Worm (Caenorhabditis elegans) whole organism, late embryonic: ENCODE results near the gene ZC477.3.

ENCODE experiments used
- C08G9.2 ChIP-seq: sonication (generic microtip); optimal IDR thresholded peaks from 2 replicates; lab custom pipeline; 2016; ENCODE audit warnings: mild to moderate bottlenecking, missing genetic modification characterization, moderate library complexity, missing compliant biosample characterization
- C38D4.7 ChIP-seq: fragments of 200-800 bp; sonication (Bioruptor generic); optimal IDR thresholded peaks from 2 replicates; lab custom pipeline; 2018; ENCODE audit warnings: mild to moderate bottlenecking, missing genetic modification characterization, moderate library complexity, missing compliant biosample characterization
- F13H6.1 ChIP-seq: sonication (generic microtip); optimal IDR thresholded peaks from 2 replicates; lab custom pipeline; 2016; ENCODE audit warnings: missing genetic modification characterization, missing compliant biosample characterization
- ahr-1 ChIP-seq: sonication (generic microtip); optimal IDR thresholded peaks from 2 replicates; lab custom pipeline; 2016; ENCODE audit warnings: missing genetic modification characterization, missing compliant biosample characterization
- ceh-19 ChIP-seq: fragments of 200-800 bp; sonication (Bioruptor generic); optimal IDR thresholded peaks from 2 replicates; lab custom pipeline; 2018; ENCODE audit warnings: mild to moderate bottlenecking, missing genetic modification characterization, missing compliant biosample characterization
- ceh-22 ChIP-seq: sonication (generic microtip); optimal IDR thresholded peaks from 2 replicates; lab custom pipeline; 2017; ENCODE audit warnings: missing biosample characterization, missing genetic modification characterization
- ceh-24 ChIP-seq: sonication (generic microtip); optimal IDR thresholded peaks from 2 replicates; lab custom pipeline; 2016; ENCODE audit warnings: mild to moderate bottlenecking, missing genetic modification characterization, missing compliant biosample characterization
- ceh-31 ChIP-seq: sonication (generic microtip); optimal IDR thresholded peaks from 2 replicates; lab custom pipeline; 2016; ENCODE audit warnings: missing genetic modification characterization, missing compliant biosample characterization
- fkh-10 ChIP-seq: fragments of 150-350 bp; optimal IDR thresholded peaks from 2 replicates; lab custom pipeline; 2014; ENCODE audit warnings: missing biosample characterization, missing genetic modification reagents, missing genetic modification characterization
- gmeb-2 ChIP-seq: sonication (generic microtip); optimal IDR thresholded peaks from 2 replicates; lab custom pipeline; 2016; ENCODE audit warnings: missing genetic modification characterization, inconsistent platforms, missing compliant biosample characterization
- hlh-15 ChIP-seq: sonication (generic microtip); optimal IDR thresholded peaks from 2 replicates; lab custom pipeline; 2016; ENCODE audit warnings: missing genetic modification characterization, missing compliant biosample characterization
- hlh-30 ChIP-seq: sonication (generic microtip); optimal IDR thresholded peaks from 2 replicates; lab custom pipeline; 2017; ENCODE audit warnings: antibody characterized with exemption, missing genetic modification characterization, missing compliant biosample characterization; ENCODE audit not compliant: insufficient read depth
- lim-6 ChIP-seq: sonication (generic microtip); optimal IDR thresholded peaks from 2 replicates; lab custom pipeline; 2016; ENCODE audit warnings: missing genetic modification characterization, missing compliant biosample characterization
- lin-11 ChIP-seq: fragments of 200-800 bp; sonication (Bioruptor generic); optimal IDR thresholded peaks from 2 replicates; lab custom pipeline; 2018; ENCODE audit warnings: mild to moderate bottlenecking, missing genetic modification characterization, missing compliant biosample characterization
- madf-2 ChIP-seq: sonication (generic microtip); optimal IDR thresholded peaks from 2 replicates; lab custom pipeline; 2017; ENCODE audit warnings: missing genetic modification characterization, missing compliant biosample characterization
- mec-3 ChIP-seq: sonication (generic microtip); optimal IDR thresholded peaks from 2 replicates; lab custom pipeline; 2016; ENCODE audit warnings: borderline replicate concordance, missing genetic modification characterization, missing compliant biosample characterization
- nfya-1 ChIP-seq: sonication (generic microtip); optimal IDR thresholded peaks from 2 replicates; lab custom pipeline; 2017; ENCODE audit warnings: missing genetic modification characterization, mild to moderate bottlenecking, missing compliant biosample characterization, antibody characterized with exemption, moderate library complexity
- odd-2 ChIP-seq: sonication (generic microtip); optimal IDR thresholded peaks from 2 replicates; lab custom pipeline; 2017; ENCODE audit warnings: antibody characterized with exemption, mild to moderate bottlenecking, missing genetic modification characterization, missing compliant biosample characterization
- pha-2 ChIP-seq: sonication (generic microtip); optimal IDR thresholded peaks from 2 replicates; lab custom pipeline; 2017; ENCODE audit warnings: mild to moderate bottlenecking, missing genetic modification characterization, missing compliant biosample characterization
- pqm-1 ChIP-seq: sonication (generic microtip); optimal IDR thresholded peaks from 2 replicates; lab custom pipeline; 2016; ENCODE audit warnings: missing genetic modification characterization, missing compliant biosample characterization
- pros-1 ChIP-seq: fragments of 150-350 bp; optimal IDR thresholded peaks from 2 replicates; lab custom pipeline; 2014; ENCODE audit warnings: missing biosample characterization, missing genetic modification reagents, missing genetic modification characterization
- ref-2 ChIP-seq: sonication (generic microtip); optimal IDR thresholded peaks from 2 replicates; lab custom pipeline; 2016; ENCODE audit warnings: missing genetic modification characterization, missing compliant biosample characterization
- sdc-2 ChIP-seq: sonication (generic microtip); optimal IDR thresholded peaks from 2 replicates; lab custom pipeline; 2016; ENCODE audit warnings: missing genotype, missing genetic modification characterization, missing compliant biosample characterization
- sox-4 ChIP-seq: sonication (generic microtip); optimal IDR thresholded peaks from 2 replicates; lab custom pipeline; 2017; ENCODE audit warnings: mild to moderate bottlenecking, missing genetic modification characterization, inconsistent platforms, missing compliant biosample characterization
- ttx-3 ChIP-seq: sonication (generic microtip); optimal IDR thresholded peaks from 2 replicates; lab custom pipeline; 2016; ENCODE audit warnings: missing genetic modification reagents, missing genetic modification characterization, missing compliant biosample characterization
- unc-3 ChIP-seq, 2 experiments: fragments of 200-800 bp in 1 of 2; sonication (Bioruptor generic) in 1 of 2; sonication (generic microtip) in 1 of 2; conservative IDR thresholded peaks in 1 of 2; optimal IDR thresholded peaks in 1 of 2; 2 replicates each; pipeline versions ENCODE4 v1.3.6 to Lab custom; 2016 to 2022; ENCODE audit warnings: missing compliant biosample characterization in 2 of 2, missing genetic modification characterization in 2 of 2, missing genetic modification reagents in 1 of 2
- unc-86 ChIP-seq: sonication (generic microtip); optimal IDR thresholded peaks from 2 replicates; lab custom pipeline; 2016; ENCODE audit warnings: missing genetic modification characterization, missing compliant biosample characterization
- ztf-16 ChIP-seq: sonication (generic microtip); optimal IDR thresholded peaks from 2 replicates; lab custom pipeline; 2017; ENCODE audit warnings: missing genetic modification characterization, missing compliant biosample characterization

ZC477.3 gene

DNA sequence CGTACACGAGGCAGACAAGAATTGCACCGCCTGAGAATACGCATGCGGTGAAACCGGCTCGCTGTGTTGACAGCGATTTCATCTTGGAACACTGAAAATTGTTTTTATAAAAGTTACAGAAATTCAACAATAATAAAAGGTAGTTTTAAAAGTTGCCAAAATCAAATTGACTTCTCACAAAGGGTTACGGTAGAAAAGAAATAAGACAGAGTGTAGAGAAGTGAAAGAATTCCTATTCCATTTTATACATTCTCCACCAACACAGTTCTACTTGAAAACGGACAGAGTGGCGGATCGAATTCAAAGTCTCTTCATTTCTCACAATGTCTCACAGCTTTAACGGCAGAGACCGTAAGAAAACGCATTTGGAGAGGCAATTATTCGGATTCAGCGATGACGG is 49.1 kb downstream of the ZC477.3 start, which contains the start of gene col-113:
col-113 (minus strand) TSS at position 101 of the 400 bp plus-strand sequence.
- TF ChIP-seq unc-86 (tag; lab: Kevin White, UChicago) (no peak), madf-2 (no peak), ttx-3 (tag; lab: Kevin White, UChicago) (no peak), unc-3 (GFP tag; conservative IDR thresholded peaks at IDR 0.05; lab: Robert Waterston, UW) (no peak), unc-3 (tag; optimal IDR thresholded peaks at IDR 0.05; lab: Kevin White, UChicago) (no peak), mec-3 (tag; lab: Kevin White, UChicago) (no peak), ceh-22 (tag; lab: Kevin White, UChicago) (no peak), lim-6 (tag; lab: Kevin White, UChicago) (no peak), ceh-19 (GFP tag; lab: Kevin White, UChicago) (no peak), fkh-10 (GFP tag; lab: Kevin White, UChicago) (no peak), gmeb-2 (tag; lab: Kevin White, UChicago) (no peak), ahr-1 (tag; lab: Kevin White, UChicago) (no peak), pha-2 (tag; lab: Kevin White, UChicago) (no peak)

DNA sequence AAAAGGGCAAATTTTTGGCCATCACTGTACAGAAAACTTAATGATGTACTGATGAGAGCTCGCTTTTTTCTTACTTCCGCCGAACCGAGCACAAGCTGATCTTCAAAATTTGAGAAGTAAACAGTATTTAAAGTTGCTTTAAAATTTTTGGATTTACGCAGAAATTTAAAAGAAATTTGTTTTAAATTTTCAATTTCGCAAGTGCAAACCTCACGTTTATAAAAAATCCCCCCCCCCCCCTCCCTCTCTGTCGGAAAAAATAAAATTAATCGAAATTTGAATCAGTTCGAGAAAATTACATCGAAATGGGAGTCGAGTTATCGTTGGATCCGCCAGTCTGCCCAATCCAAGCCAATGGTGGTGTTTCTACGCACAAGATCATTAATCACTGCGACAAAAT is 50.1 kb downstream of the ZC477.3 start, which contains the start of gene C34D4.3:
C34D4.3 (plus strand) TSS at position 301 of the 400 bp plus-strand sequence.
- TF ChIP-seq hlh-30 (tag; lab: Kevin White, UChicago) (no peak), ref-2 (no peak), ttx-3 (tag; lab: Kevin White, UChicago) (no peak), sdc-2 (tag; lab: Kevin White, UChicago) (no peak), nfya-1 (tag; lab: Kevin White, UChicago) (no peak), C38D4.7 (no peak), ztf-16 (no peak), sox-4 (tag; lab: Kevin White, UChicago) (no peak), ceh-31 (tag; lab: Kevin White, UChicago) (no peak), lin-11 (tag; lab: Kevin White, UChicago) (no peak), pqm-1 (tag; lab: Kevin White, UChicago) (no peak), odd-2 (no peak), C08G9.2 (tag; lab: Kevin White, UChicago) (no peak), hlh-15 (tag; lab: Kevin White, UChicago) (no peak)

DNA sequence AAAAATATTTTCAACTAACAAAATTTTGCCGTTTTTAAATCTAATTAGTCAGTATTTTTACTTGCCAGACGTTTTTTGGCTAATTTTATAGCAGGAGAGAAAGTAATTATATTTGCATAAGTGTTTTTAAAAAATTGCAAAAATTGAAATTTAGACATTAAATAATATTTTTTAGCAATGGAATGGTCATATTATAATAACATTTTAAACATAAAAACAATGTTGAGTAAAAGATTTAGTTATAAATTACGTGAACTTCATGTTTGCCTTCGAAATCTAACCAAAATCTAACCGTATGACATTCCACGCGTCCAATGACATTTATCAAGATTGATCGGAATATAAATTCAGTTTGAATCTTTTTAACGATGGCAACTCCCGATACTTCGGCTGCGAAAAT is 51.1 kb downstream of the ZC477.3 start, which contains the start of gene C34D4.2:
C34D4.2 (plus strand) TSS at position 301 of the 400 bp plus-strand sequence.
- TF ChIP-seq mec-3 (tag; lab: Kevin White, UChicago) = no peak
- TF ChIP-seq ceh-24 = no peak
- no peak for TF ChIP-seq pros-1 (tag; lab: Kevin White, UChicago)
- TF ChIP-seq F13H6.1 (tag; lab: Kevin White, UChicago) = no peak
- TF ChIP-seq nfya-1 (tag; lab: Kevin White, UChicago) = no peak
- no peak for TF ChIP-seq ceh-19 (GFP tag; lab: Kevin White, UChicago)
